Worm (Caenorhabditis elegans): ENCODE data around the gene dpy-2.

Gene dpy-2

DNA sequence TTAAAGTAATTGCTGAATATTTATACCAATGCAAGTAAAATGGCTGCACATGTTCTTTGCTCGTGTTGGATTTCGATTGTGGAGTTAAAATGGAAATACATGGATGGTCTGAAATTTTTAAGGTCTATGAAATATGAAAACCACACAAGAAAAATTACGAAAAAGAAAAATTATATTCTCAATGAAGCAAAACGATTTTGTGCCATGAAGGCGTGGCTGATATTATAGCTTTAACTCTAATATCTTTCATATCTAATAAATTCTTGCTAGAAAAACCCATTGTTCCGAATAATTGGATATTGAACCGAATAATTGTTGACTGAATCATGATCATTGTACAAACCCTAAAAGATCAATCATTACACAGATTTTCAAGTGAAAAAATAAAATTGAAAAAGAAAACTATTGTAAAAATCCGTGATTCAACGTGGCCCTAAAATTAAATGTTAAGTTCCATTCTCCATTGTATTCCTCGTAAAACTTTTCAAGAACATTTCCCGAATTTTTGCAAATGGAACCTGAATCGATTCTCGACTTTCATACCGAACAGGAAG, 40.7 kb downstream of the dpy-2 start, which contains the start of the genes srx-95 and fis-1:
TSS of gene srx-95 (minus strand) at position 101 of the 554 bp plus-strand sequence.
TSS of gene fis-1 (plus strand) at position 504 of the 554 bp plus-strand sequence.
- TF ChIP-seq nhr-41 (GFP tag; IDR thresholded peaks at IDR 0.05) (no peak), ceh-32 (tag; optimal IDR thresholded peaks at IDR 0.05; ENCODE audit: poor library complexity) (no peak), lim-7 (GFP tag; IDR thresholded peaks at IDR 0.05) (no peak), lin-1 (GFP tag; IDR thresholded peaks at IDR 0.05) (no peak), ceh-62 (tag; optimal IDR thresholded peaks at IDR 0.05) (no peak), dmd-8 (GFP tag; IDR thresholded peaks at IDR 0.05) (no peak), saeg-2 (GFP tag; IDR thresholded peaks at IDR 0.05) (no peak), daf-12 (tag; optimal IDR thresholded peaks at IDR 0.05) (no peak)

- TF ChIP-seq pha-4 (GFP tag; IDR thresholded peaks at IDR 0.05) (no peak), pha-4 (tag; optimal IDR thresholded peaks at IDR 0.05) (no peak)
These were observed 42.1 kb downstream of the dpy-2 start, which contains the start of gene F41G3.3 for ce11 chrII:6756232-6756631. Gene F41G3.3 (plus strand): TSS chrII:6756532.

ce11 chrII:6764734-6765133, 50.6 kb downstream of the dpy-2 start, which contains the start of gene nlp-50:
Gene nlp-50 (plus strand): TSS chrII:6765034.
- no peak for TF ChIP-seq nhr-25 (tag; optimal IDR thresholded peaks at IDR 0.05; ENCODE audit: borderline replicate concordance, insufficient read depth)
- no peak for TF ChIP-seq nhr-237 (tag; optimal IDR thresholded peaks at IDR 0.05)
- TF ChIP-seq ctbp-1 (GFP tag; IDR thresholded peaks at IDR 0.05): no peak
- no peak for TF ChIP-seq attf-4 (tag; optimal IDR thresholded peaks at IDR 0.05)
- no peak for TF ChIP-seq T20F7.1 (GFP tag; optimal IDR thresholded peaks at IDR 0.05)
- TF ChIP-seq nhr-11 (tag; optimal IDR thresholded peaks at IDR 0.05): no peak
- no peak for TF ChIP-seq nhr-42 (GFP tag; IDR thresholded peaks at IDR 0.05)
- no peak for TF ChIP-seq spr-1 (tag; optimal IDR thresholded peaks at IDR 0.05)
- TF ChIP-seq aly-2 (tag; optimal IDR thresholded peaks at IDR 0.05): no peak
- TF ChIP-seq nhr-28 (tag; optimal IDR thresholded peaks at IDR 0.05): no peak
- TF ChIP-seq madf-9 (GFP tag; conservative IDR thresholded peaks at IDR 0.05): no peak
- no peak for TF ChIP-seq ztf-7 (tag; optimal IDR thresholded peaks at IDR 0.05)

Measured in whole organism, L4 larva.